Worm (Caenorhabditis elegans) whole organism, young adult: ENCODE measurements around the gene sre-14.

ENCODE experiments used
- mes-4 ChIP-seq: sonication (generic microtip); optimal IDR thresholded peaks from 2 replicates; lab custom pipeline; 2016; ENCODE audit warnings: missing genotype, missing genetic modification characterization, missing compliant biosample characterization
- nfyb-1 ChIP-seq: fragments of 200-800 bp; sonication (Bioruptor generic); IDR thresholded peaks from 2 replicates; pipeline ENCODE4 v1.3.6; 2022; ENCODE audit warnings: missing genetic modification reagents, missing genetic modification characterization, missing compliant biosample characterization
- unc-130 ChIP-seq: sonication (generic microtip); optimal IDR thresholded peaks from 2 replicates; lab custom pipeline; 2016; ENCODE audit warnings: missing genetic modification reagents, missing genetic modification characterization, missing compliant biosample characterization
- unc-62 ChIP-seq: fragments of 150-350 bp; optimal IDR thresholded peaks from 2 replicates; lab custom pipeline; 2014; ENCODE audit warnings: missing biosample characterization, missing genetic modification reagents, missing genetic modification characterization

- no peak for TF ChIP-seq unc-62 (GFP tag; lab: Kevin White, UChicago)
- TF ChIP-seq nfyb-1 (GFP tag; lab: Robert Waterston, UW): no peak
- TF ChIP-seq unc-130: no peak
- TF ChIP-seq mes-4: no peak
Observed at ce11 chrIV:12265877-12266276, 4.6 kb upstream of the sre-14 start.
